Fruit fly (Drosophila melanogaster) whole organism, embryonic: ENCODE data around the gene ghi.
A peak's percentile ranks its signal among the peaks of the same experiment; 100 is the strongest.

ENCODE experiments used
- Abd-B ChIP-seq: fragments of 200-800 bp; sonication (Bioruptor generic); optimal IDR thresholded peaks from 2 replicates; lab custom pipeline; 2018; ENCODE audit warnings: missing biosample characterization, mild to moderate bottlenecking, missing genetic modification characterization, moderate library complexity
- B-H2 ChIP-seq: fragments of 200-800 bp; sonication (Bioruptor generic); optimal IDR thresholded peaks from 2 replicates; lab custom pipeline; 2018; ENCODE audit warnings: missing biosample characterization, mild to moderate bottlenecking, missing genetic modification characterization
- BEAF-32 ChIP-seq: fragments of 200-800 bp; sonication (Bioruptor generic); optimal IDR thresholded peaks from 3 replicates; lab custom pipeline; 2017; ENCODE audit warnings: missing biosample characterization, missing genetic modification characterization, mild to moderate bottlenecking, moderate library complexity, missing genetic modification reagents
- C15 ChIP-seq: fragments of 200-800 bp; sonication (Bioruptor generic); IDR thresholded peaks from 3 replicates; pipeline ENCODE4 v1.3.6; 2022; ENCODE audit warnings: missing biosample characterization, missing genetic modification characterization
- CG10209 ChIP-seq: fragments of 200-800 bp; sonication (Bioruptor generic); optimal IDR thresholded peaks from 3 replicates; lab custom pipeline; 2017; ENCODE audit warnings: missing biosample characterization, mild to moderate bottlenecking, missing genetic modification characterization, missing genetic modification reagents
- CG10366 ChIP-seq: fragments of 200-800 bp; sonication (Bioruptor generic); IDR thresholded peaks from 2 replicates; pipeline ENCODE4 v1.3.6; 2022; ENCODE audit warnings: missing biosample characterization, missing genetic modification characterization
- CG10431 ChIP-seq: fragments of 200-800 bp; sonication (Bioruptor generic); optimal IDR thresholded peaks from 3 replicates; lab custom pipeline; 2018; ENCODE audit warnings: missing biosample characterization, mild to moderate bottlenecking, missing genetic modification characterization
- CG10979 ChIP-seq: fragments of 200-800 bp; sonication (Bioruptor generic); optimal IDR thresholded peaks from 2 replicates; lab custom pipeline; 2018; ENCODE audit warnings: missing biosample characterization, mild to moderate bottlenecking, missing genetic modification characterization, moderate library complexity
- CG11093 ChIP-seq: fragments of 200-800 bp; sonication (Bioruptor generic); IDR thresholded peaks from 3 replicates; pipeline ENCODE4 v1.3.6; 2022; ENCODE audit warnings: missing biosample characterization, missing genetic modification characterization
- CG11247 ChIP-seq: fragments of 200-800 bp; sonication (Bioruptor generic); IDR thresholded peaks from 2 replicates; pipeline ENCODE4 v1.3.6; 2022; ENCODE audit warnings: missing biosample characterization, missing genetic modification characterization
- CG12744 ChIP-seq: fragments of 200-800 bp; sonication (Bioruptor generic); optimal IDR thresholded peaks from 2 replicates; lab custom pipeline; 2016; ENCODE audit warnings: missing biosample characterization, missing genetic modification characterization
- CG13894 ChIP-seq: fragments of 200-800 bp; sonication (Bioruptor generic); optimal IDR thresholded peaks from 3 replicates; lab custom pipeline; 2018; ENCODE audit warnings: missing biosample characterization, mild to moderate bottlenecking, missing genetic modification characterization, moderate library complexity
- CG14441 ChIP-seq: fragments of 200-800 bp; sonication (Bioruptor generic); IDR thresholded peaks from 2 replicates; pipeline ENCODE4 v1.3.6; 2022; ENCODE audit warnings: missing biosample characterization, missing genetic modification characterization
- CG15073 ChIP-seq: fragments of 200-800 bp; sonication (Bioruptor generic); optimal IDR thresholded peaks from 2 replicates; lab custom pipeline; 2016; ENCODE audit warnings: missing biosample characterization, missing genetic modification characterization
- CG1647 ChIP-seq: fragments of 200-800 bp; sonication (Bioruptor generic); optimal IDR thresholded peaks from 3 replicates; lab custom pipeline; 2016; ENCODE audit warnings: missing biosample characterization, missing genetic modification characterization
- CG17385 ChIP-seq: fragments of 200-800 bp; sonication (Bioruptor generic); optimal IDR thresholded peaks from 3 replicates; lab custom pipeline; 2018; ENCODE audit warnings: missing biosample characterization, mild to moderate bottlenecking, missing genetic modification characterization
- CG17568 ChIP-seq: fragments of 200-800 bp; sonication (Bioruptor generic); optimal IDR thresholded peaks from 2 replicates; lab custom pipeline; 2018; ENCODE audit warnings: missing biosample characterization, mild to moderate bottlenecking, missing genetic modification characterization, moderate library complexity
- CG18599 ChIP-seq: fragments of 200-800 bp; sonication (Bioruptor generic); optimal IDR thresholded peaks from 3 replicates; lab custom pipeline; 2017; ENCODE audit warnings: missing biosample characterization, missing genetic modification characterization, mild to moderate bottlenecking, moderate library complexity, missing genetic modification reagents
- CG2120 ChIP-seq: fragments of 200-800 bp; sonication (Bioruptor generic); optimal IDR thresholded peaks from 3 replicates; lab custom pipeline; 2016; ENCODE audit warnings: missing biosample characterization, missing genetic modification characterization
- CG2875 ChIP-seq: fragments of 200-800 bp; sonication (Bioruptor generic); optimal IDR thresholded peaks from 2 replicates; lab custom pipeline; 2017; ENCODE audit warnings: missing biosample characterization, mild to moderate bottlenecking, missing genetic modification characterization, missing genetic modification reagents
- CG30403 ChIP-seq: fragments of 200-800 bp; sonication (Bioruptor generic); optimal IDR thresholded peaks from 3 replicates; lab custom pipeline; 2016; ENCODE audit warnings: missing biosample characterization, missing genetic modification characterization
- CG30431 ChIP-seq: fragments of 200-800 bp; sonication (Bioruptor generic); optimal IDR thresholded peaks from 2 replicates; lab custom pipeline; 2017; ENCODE audit warnings: missing biosample characterization, missing genetic modification characterization
- CG4424 ChIP-seq: fragments of 200-800 bp; sonication (Bioruptor generic); optimal IDR thresholded peaks from 3 replicates; lab custom pipeline; 2016; ENCODE audit warnings: missing biosample characterization, missing genetic modification characterization
- CG9609 ChIP-seq: fragments of 200-800 bp; sonication (Bioruptor generic); optimal IDR thresholded peaks from 3 replicates; lab custom pipeline; 2016; ENCODE audit warnings: missing biosample characterization, missing genetic modification characterization
- CG9817 ChIP-seq: fragments of 200-800 bp; sonication (Bioruptor generic); optimal IDR thresholded peaks from 2 replicates; lab custom pipeline; 2018; ENCODE audit warnings: missing biosample characterization, mild to moderate bottlenecking, missing genetic modification characterization, moderate library complexity
- Chrac-16 ChIP-seq: fragments of 200-800 bp; sonication (Bioruptor generic); optimal IDR thresholded peaks from 3 replicates; lab custom pipeline; 2016; ENCODE audit warnings: missing biosample characterization, missing genetic modification characterization
- CoRest ChIP-seq: fragments of 200-800 bp; sonication (Bioruptor generic); optimal IDR thresholded peaks from 3 replicates; lab custom pipeline; 2018; ENCODE audit warnings: missing biosample characterization, mild to moderate bottlenecking, missing genetic modification characterization, moderate library complexity
- Lhr ChIP-seq: fragments of 200-800 bp; sonication (Bioruptor generic); optimal IDR thresholded peaks from 3 replicates; lab custom pipeline; 2017; ENCODE audit warnings: mild to moderate bottlenecking, missing biosample characterization, missing genetic modification reagents, missing genetic modification characterization
- NK7.1 ChIP-seq: fragments of 200-800 bp; sonication (Bioruptor generic); optimal IDR thresholded peaks from 3 replicates; lab custom pipeline; 2016; ENCODE audit warnings: missing biosample characterization, missing genetic modification characterization
- Nf-YB ChIP-seq: fragments of 200-800 bp; sonication (Bioruptor generic); optimal IDR thresholded peaks from 3 replicates; lab custom pipeline; 2019; ENCODE audit warnings: missing biosample characterization, mild to moderate bottlenecking, missing genetic modification characterization, moderate library complexity
- Oaz ChIP-seq: fragments of 200-800 bp; sonication (Bioruptor generic); IDR thresholded peaks from 2 replicates; pipeline ENCODE4 v1.3.6; 2022; ENCODE audit warnings: missing biosample characterization, missing genetic modification characterization
- PHDP ChIP-seq: fragments of 200-800 bp; sonication (Bioruptor generic); optimal IDR thresholded peaks from 3 replicates; lab custom pipeline; 2018; ENCODE audit warnings: missing biosample characterization, mild to moderate bottlenecking, missing genetic modification characterization, moderate library complexity
- Scr ChIP-seq: fragments of 200-800 bp; sonication (Bioruptor generic); IDR thresholded peaks from 2 replicates; pipeline ENCODE4 v1.3.6; 2022; ENCODE audit warnings: missing biosample characterization, missing genetic modification characterization; ENCODE audit not compliant: partially characterized antibody
- ab ChIP-seq: fragments of 200-800 bp; sonication (Bioruptor generic); optimal IDR thresholded peaks from 2 replicates; lab custom pipeline; 2016; ENCODE audit warnings: missing biosample characterization, missing genetic modification characterization
- ap ChIP-seq: fragments of 200-800 bp; sonication (Bioruptor generic); IDR thresholded peaks from 2 replicates; pipeline ENCODE4 v1.3.6; 2022; ENCODE audit warnings: missing biosample characterization, missing genetic modification characterization
- az2 ChIP-seq: fragments of 200-800 bp; sonication (Bioruptor generic); optimal IDR thresholded peaks from 3 replicates; lab custom pipeline; 2016; ENCODE audit warnings: missing biosample characterization, missing genetic modification characterization
- caup ChIP-seq: fragments of 200-800 bp; sonication (Bioruptor generic); optimal IDR thresholded peaks from 3 replicates; lab custom pipeline; 2017; ENCODE audit warnings: missing biosample characterization, mild to moderate bottlenecking, missing genetic modification characterization, moderate library complexity; ENCODE audit not compliant: severe bottlenecking
- dm ChIP-seq: fragments of 200-800 bp; sonication (Bioruptor generic); optimal IDR thresholded peaks from 3 replicates; lab custom pipeline; 2016; ENCODE audit warnings: missing biosample characterization, missing genetic modification characterization
- eve ChIP-seq, 2 experiments: fragments of >200 bp; optimal IDR thresholded peaks; 2 replicates each; lab custom pipeline; 2017; ENCODE audit warnings: missing biosample characterization in 2 of 2, missing genetic modification characterization in 2 of 2
- her ChIP-seq: fragments of 200-800 bp; sonication (Bioruptor generic); optimal IDR thresholded peaks from 2 replicates; lab custom pipeline; 2016; ENCODE audit warnings: missing biosample characterization, missing genetic modification characterization
- maf-S ChIP-seq: fragments of 200-800 bp; sonication (Bioruptor generic); optimal IDR thresholded peaks from 2 replicates; lab custom pipeline; 2016; ENCODE audit warnings: missing biosample characterization, missing genetic modification characterization
- pan ChIP-seq, 4 experiments: fragments of >200 bp in 3 of 4; fragments of 200-800 bp in 1 of 4; sonication (Bioruptor generic) in 1 of 4; optimal IDR thresholded peaks in 3 of 4; IDR thresholded peaks in 1 of 4; 2 replicates each; pipeline versions ENCODE4 v1.3.6 to Lab custom; 2017 to 2022; ENCODE audit warnings: missing biosample characterization in 2 of 4, missing genetic modification characterization in 2 of 4, mixed read lengths in 1 of 4
- pho ChIP-seq: fragments of 200-800 bp; sonication (Bioruptor generic); optimal IDR thresholded peaks from 2 replicates; lab custom pipeline; 2016; ENCODE audit warnings: missing biosample characterization, missing genetic modification characterization
- pros ChIP-seq: fragments of 200-800 bp; sonication (Bioruptor generic); optimal IDR thresholded peaks from 3 replicates; lab custom pipeline; 2019; ENCODE audit warnings: missing biosample characterization, mild to moderate bottlenecking, missing genetic modification characterization, moderate library complexity
- ranshi ChIP-seq: fragments of 200-800 bp; sonication (Bioruptor generic); IDR thresholded peaks from 2 replicates; pipeline ENCODE4 v1.3.6; 2022; ENCODE audit warnings: missing biosample characterization, missing genetic modification characterization
- sisA ChIP-seq: fragments of 200-800 bp; sonication (Bioruptor generic); IDR thresholded peaks from 2 replicates; pipeline ENCODE4 v1.3.6; 2022; ENCODE audit warnings: missing biosample characterization, missing genetic modification characterization
- sna ChIP-seq: fragments of 200-800 bp; sonication (Bioruptor generic); IDR thresholded peaks from 2 replicates; pipeline ENCODE4 v1.3.6; 2022; ENCODE audit warnings: missing biosample characterization, missing genetic modification characterization; ENCODE audit not compliant: partially characterized antibody
- sug ChIP-seq: fragments of 200-800 bp; optimal IDR thresholded peaks from 2 replicates; lab custom pipeline; 2019; ENCODE audit warnings: missing biosample characterization, mild to moderate bottlenecking, missing genetic modification characterization, moderate library complexity
- unpg ChIP-seq: fragments of 200-800 bp; sonication (Bioruptor generic); optimal IDR thresholded peaks from 3 replicates; lab custom pipeline; 2018; ENCODE audit warnings: missing biosample characterization, mild to moderate bottlenecking, missing genetic modification characterization, moderate library complexity
- vvl ChIP-seq: fragments of 200-800 bp; sonication (Bioruptor generic); IDR thresholded peaks from 2 replicates; pipeline ENCODE4 v1.3.6; 2022; ENCODE audit warnings: missing biosample characterization, missing genetic modification characterization

The ghi gene

dm6 chr3L:9435315-9435714 is 16.4 kb upstream of the ghi start, which contains the start of gene CG42526 (continued):
- TF ChIP-seq CG12744 (GFP tag; lab: Kevin White, UChicago), result peak; percentile 36
- TF ChIP-seq Lhr (GFP tag; lab: Kevin White, UChicago), result no peak
- peak; percentile 4 for TF ChIP-seq CG13894 (tag; lab: Kevin White, UChicago)
- peak; percentile 39 for TF ChIP-seq CG10209
- TF ChIP-seq CG17385 (GFP tag; lab: Kevin White, UChicago), result peak; percentile 49
- TF ChIP-seq CG15073 (GFP tag; lab: Kevin White, UChicago), result no peak
- TF ChIP-seq ranshi (GFP tag; lab: Robert Waterston, UW), result no peak
- TF ChIP-seq CG18599 (GFP tag; lab: Kevin White, UChicago), result peak; percentile 48
- TF ChIP-seq CG30431 (GFP tag; lab: Kevin White, UChicago), result no peak
- TF ChIP-seq dm, result peak; percentile 34
- TF ChIP-seq Abd-B (GFP tag; lab: Kevin White, UChicago), result peak; percentile 2
- no peak for TF ChIP-seq sug (tag; lab: Kevin White, UChicago)
- TF ChIP-seq CG11247, result peak; percentile 44; the same call in 1 of the 2 replicates
- no peak for TF ChIP-seq CG10979 (tag; lab: Kevin White, UChicago)
- no peak for TF ChIP-seq CG9609
- no peak for TF ChIP-seq CG17568 (GFP tag; lab: Kevin White, UChicago)
- TF ChIP-seq CG14441 (GFP tag; lab: Robert Waterston, UW), result no peak
- TF ChIP-seq Nf-YB (GFP tag; lab: Kevin White, UChicago), result no peak
- TF ChIP-seq ap, result 0 out of 2 replicates have a peak, but pooled peaks have one; percentile 5
- peak; percentile 57 for TF ChIP-seq Scr
- TF ChIP-seq az2 (GFP tag; lab: Kevin White, UChicago), result peak; percentile 34
- TF ChIP-seq her (GFP tag; lab: Kevin White, UChicago), result peak; percentile 45
- peak; percentile 19 for TF ChIP-seq B-H2 (GFP tag; lab: Kevin White, UChicago)
- TF ChIP-seq CG2120, result peak; percentile 80
- peak; percentile 55 for TF ChIP-seq CG10366 (GFP tag; lab: Robert Waterston, UW)
- peak; percentile 43 for TF ChIP-seq unpg
- no peak for TF ChIP-seq eve (GFP tag; optimal IDR thresholded peaks at IDR 0.05; lab: Kevin White, UChicago)
- TF ChIP-seq BEAF-32, result peak; percentile 66
- TF ChIP-seq CG1647 (GFP tag; lab: Kevin White, UChicago), result peak; percentile 7
- TF ChIP-seq CG30403 (GFP tag; lab: Kevin White, UChicago), result peak; percentile 66
- TF ChIP-seq NK7.1, result no peak
- TF ChIP-seq CG2875 (GFP tag; lab: Kevin White, UChicago), result no peak
- TF ChIP-seq CG4424 (GFP tag; lab: Kevin White, UChicago), result no peak
- TF ChIP-seq maf-S (GFP tag; lab: Kevin White, UChicago), result no peak
- no peak for TF ChIP-seq CG10431
- TF ChIP-seq CG11093 (GFP tag; lab: Robert Waterston, UW), result no peak
- TF ChIP-seq sna (GFP tag; lab: Robert Waterston, UW), result peak; percentile 43; the same call in 1 of the 2 replicates
- TF ChIP-seq sisA, result no peak
- TF ChIP-seq Oaz (GFP tag; lab: Robert Waterston, UW), result no peak
- TF ChIP-seq Chrac-16 (GFP tag; lab: Kevin White, UChicago), result peak; percentile 36
- no peak for TF ChIP-seq ab
- peak; percentile 24 for TF ChIP-seq CG9817 (tag; lab: Kevin White, UChicago)
- TF ChIP-seq PHDP (tag; lab: Kevin White, UChicago), result peak; percentile 36
- TF ChIP-seq vvl (GFP tag; lab: Robert Waterston, UW), result peak; percentile 51
- TF ChIP-seq pho (GFP tag; lab: Kevin White, UChicago), result peak; percentile 56
- TF ChIP-seq pan (optimal IDR thresholded peaks at IDR 0.05; lab: Kevin White, UChicago), result no peak
- peak in 1 of 2 experiments; percentile 49 for TF ChIP-seq pan (GFP tag; optimal IDR thresholded peaks at IDR 0.05 in 1 of 2, IDR thresholded peaks at IDR 0.05 in 1 of 2)
- TF ChIP-seq caup (GFP tag; lab: Kevin White, UChicago), result peak; percentile 39
- TF ChIP-seq C15, result no peak
- TF ChIP-seq CoRest (tag; lab: Kevin White, UChicago), result peak; percentile 35
- TF ChIP-seq pros (GFP tag; lab: Kevin White, UChicago), result no peak
